Comparison of ENCODE assay signal across 4 worm cellular contexts in the genomic region with DNA sequence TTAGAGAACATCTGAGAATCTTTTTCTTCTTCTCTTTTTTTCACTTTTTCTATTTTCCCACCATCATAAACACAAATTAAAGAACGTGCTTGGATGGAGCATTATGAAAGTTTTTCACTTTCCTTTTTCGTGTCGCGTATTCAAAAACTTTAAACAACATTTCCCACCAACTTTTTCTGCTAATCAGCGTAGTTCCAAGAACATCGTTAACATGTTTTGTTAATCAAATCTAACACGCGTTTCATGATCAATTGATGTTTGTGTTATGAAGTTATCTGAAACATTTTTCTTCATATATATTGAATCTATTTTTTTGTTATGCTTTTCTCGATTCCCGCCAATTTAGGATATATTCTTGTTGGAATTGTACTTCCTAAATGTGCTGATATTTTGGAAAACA.
TF ChIP-seq lines count a peak whose summit lies in the region.

No protein-coding gene starts in this region.

TF ChIP-seq in whole organism, L1 larva, 84 proteins besides CTCF, POLR2A, EP300 and RAD21:
- no peak for TF ChIP-seq C04F5.9 (tag; optimal IDR thresholded peaks at IDR 0.05; lab: Kevin White, UChicago)
- no peak for TF ChIP-seq mef-2 (tag; optimal IDR thresholded peaks at IDR 0.05; lab: Kevin White, UChicago)
- no peak for TF ChIP-seq sup-37 (GFP tag; optimal IDR thresholded peaks at IDR 0.05; lab: Kevin White, UChicago)
- no peak for TF ChIP-seq alr-1 (tag; optimal IDR thresholded peaks at IDR 0.05; lab: Kevin White, UChicago; ENCODE audit: borderline replicate concordance)
- no peak for TF ChIP-seq fkh-10 (GFP tag; optimal IDR thresholded peaks at IDR 0.05; lab: Kevin White, UChicago)
- TF ChIP-seq hpl-2 (GFP tag; optimal IDR thresholded peaks at IDR 0.05; lab: Kevin White, UChicago): no peak
- TF ChIP-seq nhr-47 (tag; optimal IDR thresholded peaks at IDR 0.05; lab: Kevin White, UChicago): peak; percentile 64
- TF ChIP-seq zip-4 (GFP tag; optimal IDR thresholded peaks at IDR 0.05; lab: Kevin White, UChicago): no peak
- TF ChIP-seq fkh-8 (tag; optimal IDR thresholded peaks at IDR 0.05; lab: Kevin White, UChicago): peak; percentile 86
- TF ChIP-seq sox-4 (tag; optimal IDR thresholded peaks at IDR 0.05; lab: Kevin White, UChicago): peak; percentile 4
- TF ChIP-seq mab-9 (GFP tag; IDR thresholded peaks at IDR 0.05; lab: Robert Waterston, UW): no peak
- TF ChIP-seq nhr-12 (tag; optimal IDR thresholded peaks at IDR 0.05; lab: Kevin White, UChicago): no peak
- peak; percentile 25 for TF ChIP-seq nhr-11 (tag; optimal IDR thresholded peaks at IDR 0.05; lab: Kevin White, UChicago)
- peak; percentile 76 for TF ChIP-seq nhr-71 (tag; optimal IDR thresholded peaks at IDR 0.05; lab: Kevin White, UChicago)
- no peak for TF ChIP-seq mep-1 (tag; optimal IDR thresholded peaks at IDR 0.05; lab: Kevin White, UChicago)
- TF ChIP-seq snpc-4 (tag; optimal IDR thresholded peaks at IDR 0.05; lab: Kevin White, UChicago): no peak
- peak; percentile 47 for TF ChIP-seq lin-14 (GFP tag; optimal IDR thresholded peaks at IDR 0.05; lab: Kevin White, UChicago)
- TF ChIP-seq tlp-1 (tag; optimal IDR thresholded peaks at IDR 0.05; lab: Kevin White, UChicago): no peak
- TF ChIP-seq nhr-84 (tag; optimal IDR thresholded peaks at IDR 0.05; lab: Kevin White, UChicago): no peak
TF ChIP-seq in whole organism, L1 larva: peak in this region for 6.

TF ChIP-seq in whole organism, L2 larva, 48 proteins besides CTCF, POLR2A, EP300 and RAD21 (continues in another document):
- TF ChIP-seq nhr-6 (tag; optimal IDR thresholded peaks at IDR 0.05; lab: Kevin White, UChicago): no peak
- TF ChIP-seq ceh-82 (tag; optimal IDR thresholded peaks at IDR 0.05; lab: Kevin White, UChicago): no peak
- TF ChIP-seq lin-39 (tag; optimal IDR thresholded peaks at IDR 0.05; lab: Kevin White, UChicago): no peak
- no peak for TF ChIP-seq C34F6.9 (tag; optimal IDR thresholded peaks at IDR 0.05; lab: Kevin White, UChicago)
- no peak for TF ChIP-seq nhr-129 (tag; optimal IDR thresholded peaks at IDR 0.05; lab: Kevin White, UChicago)
- no peak for TF ChIP-seq snpc-4 (tag; optimal IDR thresholded peaks at IDR 0.05; lab: Kevin White, UChicago)
- TF ChIP-seq gmeb-1 (tag; optimal IDR thresholded peaks at IDR 0.05; lab: Kevin White, UChicago): no peak
- no peak for TF ChIP-seq zag-1 (tag; optimal IDR thresholded peaks at IDR 0.05; lab: Kevin White, UChicago)
- TF ChIP-seq sma-9 (GFP tag; optimal IDR thresholded peaks at IDR 0.05; lab: Kevin White, UChicago): peak; percentile 37
- no peak for TF ChIP-seq sma-9 (tag; optimal IDR thresholded peaks at IDR 0.05; lab: Kevin White, UChicago)
- no peak for TF ChIP-seq fos-1 (tag; optimal IDR thresholded peaks at IDR 0.05; lab: Kevin White, UChicago)
- TF ChIP-seq elt-1 (tag; optimal IDR thresholded peaks at IDR 0.05; lab: Kevin White, UChicago): no peak
- no peak for TF ChIP-seq alr-1 (tag; optimal IDR thresholded peaks at IDR 0.05; lab: Kevin White, UChicago)
- TF ChIP-seq peb-1 (tag; optimal IDR thresholded peaks at IDR 0.05; lab: Kevin White, UChicago): no peak
- TF ChIP-seq dmd-4 (tag; optimal IDR thresholded peaks at IDR 0.05; lab: Kevin White, UChicago): no peak
- TF ChIP-seq ama-1 (optimal IDR thresholded peaks at IDR 0.05; lab: Kevin White, UChicago): no peak
- TF ChIP-seq nhr-77 (tag; optimal IDR thresholded peaks at IDR 0.05; lab: Kevin White, UChicago): no peak
- TF ChIP-seq sem-4 (tag; optimal IDR thresholded peaks at IDR 0.05; lab: Kevin White, UChicago): no peak
- TF ChIP-seq crh-2 (tag; optimal IDR thresholded peaks at IDR 0.05; lab: Kevin White, UChicago): peak; percentile 32
- TF ChIP-seq egl-27 (tag; optimal IDR thresholded peaks at IDR 0.05; lab: Kevin White, UChicago): no peak
- TF ChIP-seq ztf-4 (tag; optimal IDR thresholded peaks at IDR 0.05; lab: Kevin White, UChicago): no peak
- TF ChIP-seq ZK546.5 (tag; optimal IDR thresholded peaks at IDR 0.05; lab: Kevin White, UChicago): no peak
- no peak for TF ChIP-seq lin-13 (GFP tag; optimal IDR thresholded peaks at IDR 0.05; lab: Kevin White, UChicago)
- no peak for TF ChIP-seq elt-3 (tag; optimal IDR thresholded peaks at IDR 0.05; lab: Kevin White, UChicago)
- TF ChIP-seq ztf-11 (tag; optimal IDR thresholded peaks at IDR 0.05; lab: Kevin White, UChicago): no peak
- TF ChIP-seq mbf-1 (tag; optimal IDR thresholded peaks at IDR 0.05; lab: Kevin White, UChicago): no peak

TF ChIP-seq in whole organism, L3 larva, 47 proteins besides CTCF, POLR2A, EP300 and RAD21:
- TF ChIP-seq nhr-11 (tag; optimal IDR thresholded peaks at IDR 0.05; lab: Kevin White, UChicago) (peak; percentile 67), pqm-1 (tag; optimal IDR thresholded peaks at IDR 0.05; lab: Kevin White, UChicago) (no peak), hmg-11 (tag; optimal IDR thresholded peaks at IDR 0.05; lab: Kevin White, UChicago) (no peak)

TF ChIP-seq in whole organism, L4 larva, 104 proteins besides CTCF, POLR2A, EP300 and RAD21:
- no peak for TF ChIP-seq Y48G9A.11 (GFP tag; IDR thresholded peaks at IDR 0.05; lab: Robert Waterston, UW)
- peak in 1 of 2 experiments; percentile 46 for TF ChIP-seq lsy-2 (tag; optimal IDR thresholded peaks at IDR 0.05; lab: Kevin White, UChicago)
- peak; percentile 54 for TF ChIP-seq nhr-11 (tag; optimal IDR thresholded peaks at IDR 0.05; lab: Kevin White, UChicago)
